Fruit fly (Drosophila melanogaster): Measurements from ENCODE around the gene CG33080.

Gene CG33080

dm6 chrX:5764001-5764892, 46.7 kb upstream of the CG33080 start, which contains the start of the genes MAPk-Ak2 and CG42699 (continued):
- TF ChIP-seq Dip2 (GFP tag; IDR thresholded peaks at IDR 0.05) (no peak), CG3065 (GFP tag; optimal IDR thresholded peaks at IDR 0.05) (peak; percentile 57), hkb (optimal IDR thresholded peaks at IDR 0.05) (no peak), hkb (GFP tag; IDR thresholded peaks at IDR 0.05) (peak; percentile 83), CG32767 (GFP tag; IDR thresholded peaks at IDR 0.05) (no peak), CG2120 (GFP tag; optimal IDR thresholded peaks at IDR 0.05) (peak; percentile 77), scrt (GFP tag; optimal IDR thresholded peaks at IDR 0.05) (peak; percentile 69), CG4360 (GFP tag; IDR thresholded peaks at IDR 0.05) (peak; percentile 59; the same call in 1 of the 2 replicates), CG1647 (GFP tag; optimal IDR thresholded peaks at IDR 0.05) (peak; percentile 76), nom (GFP tag; optimal IDR thresholded peaks at IDR 0.05) (peak; percentile 80), caup (GFP tag; optimal IDR thresholded peaks at IDR 0.05; ENCODE audit: severe bottlenecking) (peak; percentile 91), sd (tag; optimal IDR thresholded peaks at IDR 0.05) (peak; percentile 92), CG13123 (GFP tag; optimal IDR thresholded peaks at IDR 0.05) (peak; percentile 89), CG2129 (GFP tag; IDR thresholded peaks at IDR 0.05; ENCODE audit: partially characterized antibody) (peak; percentile 24; the same call in 1 of the 2 replicates), CG18011 (GFP tag; optimal IDR thresholded peaks at IDR 0.05) (peak; percentile 29), Pdp1 (GFP tag; optimal IDR thresholded peaks at IDR 0.05) (peak; percentile 68 to 88), CG10543 (GFP tag; optimal IDR thresholded peaks at IDR 0.05) (peak; percentile 96), p53 (GFP tag; optimal IDR thresholded peaks at IDR 0.05) (peak; percentile 59), CG12391 (tag; optimal IDR thresholded peaks at IDR 0.05) (peak; percentile 43), da (GFP tag; optimal IDR thresholded peaks at IDR 0.05) (peak; percentile 66), mam (GFP tag; optimal IDR thresholded peaks at IDR 0.05) (peak; percentile 43), sob (GFP tag; IDR thresholded peaks at IDR 0.05) (peak; percentile 79), CG9215 (GFP tag; IDR thresholded peaks at IDR 0.05) (no peak), tup (GFP tag; optimal IDR thresholded peaks at IDR 0.05) (peak; percentile 54), CG10979 (tag; optimal IDR thresholded peaks at IDR 0.05) (no peak), Lim3 (GFP tag; IDR thresholded peaks at IDR 0.05) (no peak), zf30C (GFP tag; optimal IDR thresholded peaks at IDR 0.05) (no peak), CG9876 (GFP tag; optimal IDR thresholded peaks at IDR 0.05) (peak; percentile 65), CG17328 (GFP tag; IDR thresholded peaks at IDR 0.05) (peak; percentile 42; the same call in 1 of the 2 replicates), CG15514 (GFP tag; optimal IDR thresholded peaks at IDR 0.05) (peak; percentile 75), so (GFP tag; IDR thresholded peaks at IDR 0.05) (peak; percentile 86), pita (GFP tag; optimal IDR thresholded peaks at IDR 0.05) (no peak), D19A (tag; optimal IDR thresholded peaks at IDR 0.05) (peak; percentile 51), aop (GFP tag; IDR thresholded peaks at IDR 0.05) (0 out of 2 replicates have a peak, but pooled peaks have one; percentile 22), CG8388 (GFP tag; optimal IDR thresholded peaks at IDR 0.05) (peak; percentile 27), CG2199 (GFP tag; IDR thresholded peaks at IDR 0.05) (no peak), corto (GFP tag; optimal IDR thresholded peaks at IDR 0.05) (no peak), chm (GFP tag; IDR thresholded peaks at IDR 0.05) (peak; percentile 92), lab (GFP tag; optimal IDR thresholded peaks at IDR 0.05) (peak; percentile 92), gro (GFP tag; optimal IDR thresholded peaks at IDR 0.05) (peak; percentile 72), CG11504 (tag; optimal IDR thresholded peaks at IDR 0.05) (peak; percentile 61), ci (GFP tag; IDR thresholded peaks at IDR 0.05) (peak; percentile 90), MESR4 (GFP tag; optimal IDR thresholded peaks at IDR 0.05) (peak; percentile 76), gfzf (GFP tag; optimal IDR thresholded peaks at IDR 0.05) (peak; percentile 84), E2f2 (GFP tag; IDR thresholded peaks at IDR 0.05) (peak; percentile 50), CG14710 (tag; optimal IDR thresholded peaks at IDR 0.05) (peak; percentile 65), CG8765 (GFP tag; IDR thresholded peaks at IDR 0.05) (no peak), CG12744 (GFP tag; optimal IDR thresholded peaks at IDR 0.05) (peak; percentile 78)

Data from whole organism, embryonic.